Worm (Caenorhabditis elegans): ENCODE results near the gene srx-77.

DNA sequence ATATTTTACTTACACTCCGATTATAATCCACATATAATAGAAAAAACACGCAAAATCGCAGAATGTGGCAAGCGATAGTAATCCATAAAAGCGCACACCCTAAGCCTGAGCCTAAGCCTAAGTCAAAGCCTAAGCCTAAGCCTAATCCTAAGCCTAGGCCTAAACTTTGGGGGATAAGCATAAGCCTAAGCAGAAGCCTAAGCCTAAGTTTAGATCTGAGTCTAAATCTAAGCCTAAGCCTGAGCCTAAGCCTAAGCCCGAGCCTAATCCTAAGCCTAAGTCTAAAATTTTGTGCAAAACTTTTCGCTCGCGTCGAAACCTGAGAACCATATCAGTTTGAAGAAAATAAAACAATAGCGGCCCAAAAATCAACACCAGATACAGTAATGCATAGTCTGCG, 15.6 kb upstream of the srx-77 start:
- TF ChIP-seq skn-1 (tag; optimal IDR thresholded peaks at IDR 0.05) (no peak), unc-62 (GFP tag; optimal IDR thresholded peaks at IDR 0.05) (no peak), ztf-11 (tag; optimal IDR thresholded peaks at IDR 0.05) (no peak), elt-1 (tag; optimal IDR thresholded peaks at IDR 0.05) (no peak), nhr-43 (tag; optimal IDR thresholded peaks at IDR 0.05; ENCODE audit: poor library complexity, severe bottlenecking) (no peak), nhr-77 (tag; optimal IDR thresholded peaks at IDR 0.05) (no peak), ztf-4 (tag; optimal IDR thresholded peaks at IDR 0.05) (no peak), ama-1 (optimal IDR thresholded peaks at IDR 0.05) (no peak), R02D3.7 (tag; optimal IDR thresholded peaks at IDR 0.05) (no peak), aly-2 (tag; optimal IDR thresholded peaks at IDR 0.05) (no peak), ZK546.5 (tag; optimal IDR thresholded peaks at IDR 0.05) (no peak), snpc-4 (tag; optimal IDR thresholded peaks at IDR 0.05) (no peak), jun-1 (tag; optimal IDR thresholded peaks at IDR 0.05) (no peak)

Data from whole organism, L3 larva.